Fruit fly (Drosophila melanogaster) whole organism, embryonic: ENCODE data around the gene CG13921.
A peak's percentile ranks its signal among the peaks of the same experiment; 100 is the strongest.

Source experiments
- Adf1 ChIP-seq: fragments of 200-800 bp; sonication (Bioruptor generic); IDR thresholded peaks from 2 replicates; pipeline ENCODE4 v1.3.6; 2022; ENCODE audit warnings: missing biosample characterization, missing genetic modification characterization
- Atf6 ChIP-seq: fragments of 200-800 bp; sonication (Bioruptor generic); IDR thresholded peaks from 2 replicates; pipeline ENCODE4 v1.3.6; 2022; ENCODE audit warnings: missing biosample characterization, missing genetic modification characterization
- B-H1 ChIP-seq: fragments of 200-800 bp; sonication (Bioruptor generic); IDR thresholded peaks from 3 replicates; pipeline ENCODE4 v1.3.6; 2022; ENCODE audit warnings: missing biosample characterization, missing genetic modification characterization
- CG11247 ChIP-seq: fragments of 200-800 bp; sonication (Bioruptor generic); IDR thresholded peaks from 2 replicates; pipeline ENCODE4 v1.3.6; 2022; ENCODE audit warnings: missing biosample characterization, missing genetic modification characterization
- CG11504 ChIP-seq: fragments of 200-800 bp; sonication (Bioruptor generic); optimal IDR thresholded peaks from 3 replicates; lab custom pipeline; 2019; ENCODE audit warnings: missing biosample characterization, mild to moderate bottlenecking, missing genetic modification characterization, moderate library complexity
- CG13296 ChIP-seq: fragments of 200-800 bp; sonication (Bioruptor generic); optimal IDR thresholded peaks from 3 replicates; lab custom pipeline; 2018; ENCODE audit warnings: missing biosample characterization, mild to moderate bottlenecking, missing genetic modification characterization
- CG13894 ChIP-seq: fragments of 200-800 bp; sonication (Bioruptor generic); optimal IDR thresholded peaks from 3 replicates; lab custom pipeline; 2018; ENCODE audit warnings: missing biosample characterization, mild to moderate bottlenecking, missing genetic modification characterization, moderate library complexity
- CG14667 ChIP-seq: fragments of 200-800 bp; sonication (Bioruptor generic); IDR thresholded peaks from 2 replicates; pipeline ENCODE4 v1.3.6; 2022; ENCODE audit warnings: missing biosample characterization, missing genetic modification characterization
- CG17359 ChIP-seq: fragments of 200-800 bp; sonication (Bioruptor generic); optimal IDR thresholded peaks from 3 replicates; lab custom pipeline; 2018; ENCODE audit warnings: missing biosample characterization, mild to moderate bottlenecking, missing genetic modification characterization, moderate library complexity
- CG2120 ChIP-seq: fragments of 200-800 bp; sonication (Bioruptor generic); optimal IDR thresholded peaks from 3 replicates; lab custom pipeline; 2016; ENCODE audit warnings: missing biosample characterization, missing genetic modification characterization
- CG31224 ChIP-seq: fragments of 200-800 bp; sonication (Bioruptor generic); IDR thresholded peaks from 2 replicates; pipeline ENCODE4 v1.3.6; 2022; ENCODE audit warnings: missing biosample characterization, missing genetic modification characterization
- CG31388 ChIP-seq: fragments of 200-800 bp; sonication (Bioruptor generic); optimal IDR thresholded peaks from 2 replicates; lab custom pipeline; 2016; ENCODE audit warnings: missing biosample characterization, missing genetic modification characterization
- CG34422 ChIP-seq: fragments of 200-800 bp; sonication (Bioruptor generic); IDR thresholded peaks from 3 replicates; pipeline ENCODE4 v1.3.6; 2022; ENCODE audit warnings: missing biosample characterization, missing genetic modification characterization
- CG6175 ChIP-seq: fragments of 200-800 bp; sonication (Bioruptor generic); IDR thresholded peaks from 3 replicates; pipeline ENCODE4 v1.3.6; 2022; ENCODE audit warnings: missing biosample characterization, missing genetic modification characterization
- CG7928 ChIP-seq: fragments of 200-800 bp; sonication (Bioruptor generic); optimal IDR thresholded peaks from 2 replicates; lab custom pipeline; 2017; ENCODE audit warnings: missing biosample characterization, mild to moderate bottlenecking, missing genetic modification characterization
- CG7987 ChIP-seq: fragments of 200-800 bp; sonication (Bioruptor generic); optimal IDR thresholded peaks from 2 replicates; lab custom pipeline; 2018; ENCODE audit warnings: missing biosample characterization, mild to moderate bottlenecking, missing genetic modification characterization, moderate library complexity
- D ChIP-seq, 2 experiments: fragments of 200-800 bp in 1 of 2; fragments of >200 bp in 1 of 2; sonication (Bioruptor generic) in 1 of 2; optimal IDR thresholded peaks; 2 replicates in 1 of 2; 3 replicates in 1 of 2; lab custom pipeline; 2017; ENCODE audit warnings: mild to moderate bottlenecking in 1 of 2, missing biosample characterization in 1 of 2, missing genetic modification characterization in 1 of 2, missing genetic modification reagents in 1 of 2
- Dll ChIP-seq: fragments of 200-800 bp; sonication (Bioruptor generic); IDR thresholded peaks from 4 replicates; pipeline ENCODE4 v1.3.6; 2022; ENCODE audit warnings: missing biosample characterization, missing genetic modification characterization; ENCODE audit not compliant: partially characterized antibody
- Ets97D ChIP-seq: fragments of 200-800 bp; sonication (Bioruptor generic); optimal IDR thresholded peaks from 3 replicates; lab custom pipeline; 2016; ENCODE audit warnings: missing biosample characterization, missing genetic modification characterization
- GATAe ChIP-seq: fragments of 200-800 bp; sonication (Bioruptor generic); conservative IDR thresholded peaks from 2 replicates; pipeline ENCODE4 v1.3.6; 2022; ENCODE audit warnings: missing biosample characterization, missing genetic modification characterization
- H15 ChIP-seq: fragments of 200-800 bp; sonication (Bioruptor generic); IDR thresholded peaks from 3 replicates; pipeline ENCODE4 v1.3.6; 2022; ENCODE audit warnings: missing biosample characterization, missing genetic modification characterization
- H2.0 ChIP-seq: fragments of 200-800 bp; sonication (Bioruptor generic); IDR thresholded peaks from 2 replicates; pipeline ENCODE4 v1.3.6; 2022; ENCODE audit warnings: missing biosample characterization, missing genetic modification characterization
- HLHmδ ChIP-seq: fragments of 200-800 bp; sonication (Bioruptor generic); optimal IDR thresholded peaks from 2 replicates; lab custom pipeline; 2018; ENCODE audit warnings: missing biosample characterization, mild to moderate bottlenecking, missing genetic modification characterization, moderate library complexity
- HmgZ ChIP-seq: fragments of 200-800 bp; sonication (Bioruptor generic); optimal IDR thresholded peaks from 2 replicates; lab custom pipeline; 2018; ENCODE audit warnings: missing biosample characterization, mild to moderate bottlenecking, missing genetic modification characterization
- Hmr ChIP-seq: fragments of 200-800 bp; sonication (Bioruptor generic); optimal IDR thresholded peaks from 3 replicates; lab custom pipeline; 2017; ENCODE audit warnings: mild to moderate bottlenecking, missing biosample characterization, missing genetic modification reagents, missing genetic modification characterization
- Med ChIP-seq: fragments of 200-800 bp; sonication (Bioruptor generic); peaks from one replicate; lab custom pipeline; 2016; ENCODE audit warnings: missing biosample characterization, missing genetic modification characterization, mild to moderate bottlenecking, inconsistent platforms, moderate library complexity
- Meics ChIP-seq: fragments of 200-800 bp; sonication (Bioruptor generic); optimal IDR thresholded peaks from 2 replicates; lab custom pipeline; 2017; ENCODE audit warnings: missing biosample characterization, mild to moderate bottlenecking, missing genetic modification characterization
- Nf-YB ChIP-seq: fragments of 200-800 bp; sonication (Bioruptor generic); optimal IDR thresholded peaks from 3 replicates; lab custom pipeline; 2019; ENCODE audit warnings: missing biosample characterization, mild to moderate bottlenecking, missing genetic modification characterization, moderate library complexity
- YL-1 ChIP-seq: fragments of 200-800 bp; sonication (Bioruptor generic); optimal IDR thresholded peaks from 3 replicates; lab custom pipeline; 2017; ENCODE audit warnings: missing biosample characterization, mild to moderate bottlenecking, missing genetic modification characterization
- ash1 ChIP-seq: fragments of 200-800 bp; sonication (Bioruptor generic); optimal IDR thresholded peaks from 2 replicates; lab custom pipeline; 2018; ENCODE audit warnings: missing biosample characterization, mild to moderate bottlenecking, missing genetic modification characterization
- bowl ChIP-seq: fragments of 200-800 bp; sonication (Bioruptor generic); IDR thresholded peaks from 2 replicates; pipeline ENCODE4 v1.3.6; 2022; ENCODE audit warnings: missing biosample characterization, missing genetic modification characterization
- br ChIP-seq: fragments of >200 bp; optimal IDR thresholded peaks from 2 replicates; lab custom pipeline; 2017
- caup ChIP-seq: fragments of 200-800 bp; sonication (Bioruptor generic); optimal IDR thresholded peaks from 3 replicates; lab custom pipeline; 2017; ENCODE audit warnings: missing biosample characterization, mild to moderate bottlenecking, missing genetic modification characterization, moderate library complexity; ENCODE audit not compliant: severe bottlenecking
- chm ChIP-seq: fragments of 200-800 bp; sonication (Bioruptor generic); IDR thresholded peaks from 2 replicates; pipeline ENCODE4 v1.3.6; 2022; ENCODE audit warnings: missing biosample characterization, missing genetic modification characterization
- dpn ChIP-seq, 2 experiments: fragments of 200-800 bp; sonication (Bioruptor generic); optimal IDR thresholded peaks; 3 replicates each; lab custom pipeline; 2016; ENCODE audit warnings: missing biosample characterization in 2 of 2, missing genetic modification characterization in 2 of 2
- exex ChIP-seq: fragments of 200-800 bp; sonication (Bioruptor generic); optimal IDR thresholded peaks from 4 replicates; lab custom pipeline; 2018; ENCODE audit warnings: missing biosample characterization, mild to moderate bottlenecking, missing genetic modification characterization, moderate library complexity
- gro ChIP-seq: fragments of 200-800 bp; sonication (Bioruptor generic); optimal IDR thresholded peaks from 2 replicates; lab custom pipeline; 2016; ENCODE audit warnings: missing biosample characterization, missing genetic modification characterization
- hkb ChIP-seq, 2 experiments: fragments of 200-800 bp in 1 of 2; fragments of >200 bp in 1 of 2; sonication (Bioruptor generic) in 1 of 2; IDR thresholded peaks in 1 of 2; optimal IDR thresholded peaks in 1 of 2; 2 replicates each; pipeline versions ENCODE4 v1.3.6 to Lab custom; 2017 to 2022; ENCODE audit warnings: missing biosample characterization in 1 of 2, missing genetic modification characterization in 1 of 2
- ind ChIP-seq: fragments of 200-800 bp; sonication (Bioruptor generic); optimal IDR thresholded peaks from 3 replicates; lab custom pipeline; 2016; ENCODE audit warnings: missing biosample characterization, missing genetic modification characterization
- lab ChIP-seq: fragments of 200-800 bp; sonication (Bioruptor generic); optimal IDR thresholded peaks from 3 replicates; lab custom pipeline; 2017; ENCODE audit warnings: missing biosample characterization, missing genetic modification characterization, mild to moderate bottlenecking, moderate library complexity, missing genetic modification reagents
- mirr ChIP-seq: fragments of 200-800 bp; sonication (Bioruptor generic); optimal IDR thresholded peaks from 3 replicates; lab custom pipeline; 2018; ENCODE audit warnings: missing biosample characterization, mild to moderate bottlenecking, missing genetic modification characterization
- nerfin-1 ChIP-seq: fragments of 200-800 bp; sonication (Bioruptor generic); optimal IDR thresholded peaks from 3 replicates; lab custom pipeline; 2019; ENCODE audit warnings: missing biosample characterization, mild to moderate bottlenecking, missing genetic modification characterization, moderate library complexity
- pfk ChIP-seq: fragments of 200-800 bp; sonication (Bioruptor generic); optimal IDR thresholded peaks from 2 replicates; lab custom pipeline; 2018; ENCODE audit warnings: missing biosample characterization, mild to moderate bottlenecking, missing genetic modification characterization, moderate library complexity
- schlank ChIP-seq: fragments of 200-800 bp; sonication (Bioruptor generic); optimal IDR thresholded peaks from 2 replicates; lab custom pipeline; 2018; ENCODE audit warnings: missing biosample characterization, mild to moderate bottlenecking, missing genetic modification characterization
- scrt ChIP-seq: fragments of 200-800 bp; sonication (Bioruptor generic); optimal IDR thresholded peaks from 2 replicates; lab custom pipeline; 2018; ENCODE audit warnings: missing biosample characterization, mild to moderate bottlenecking, missing genetic modification characterization, moderate library complexity
- sqz ChIP-seq: fragments of 200-800 bp; sonication (Bioruptor generic); optimal IDR thresholded peaks from 3 replicates; lab custom pipeline; 2018; ENCODE audit warnings: missing biosample characterization, mild to moderate bottlenecking, missing genetic modification characterization
- sr ChIP-seq: fragments of 200-800 bp; sonication (Bioruptor generic); IDR thresholded peaks from 3 replicates; pipeline ENCODE4 v1.3.6; 2022; ENCODE audit warnings: missing biosample characterization, missing genetic modification characterization

The CG13921 gene

dm6 chr3L:1794164-1794942 lies 47.6 kb downstream of the CG13921 start (continued):
- TF ChIP-seq CG11247 (GFP tag; lab: Robert Waterston, UW): peak; percentile 34; the same call in 1 of the 2 replicates
- TF ChIP-seq lab (GFP tag; lab: Kevin White, UChicago): peak; percentile 78
- TF ChIP-seq Atf6 (GFP tag; lab: Robert Waterston, UW): peak; percentile 41; the same call in 1 of the 2 replicates
- peak; percentile 92 for TF ChIP-seq sqz (GFP tag; lab: Kevin White, UChicago)
- peak; percentile 73 for TF ChIP-seq CG7928 (GFP tag; lab: Kevin White, UChicago)
- peak; percentile 37 for TF ChIP-seq CG17359 (tag; lab: Kevin White, UChicago)
- TF ChIP-seq Ets97D (GFP tag; lab: Kevin White, UChicago): peak; percentile 62
- peak; percentile 18; the same call in 1 of the 2 replicates for TF ChIP-seq H2.0 (GFP tag; lab: Robert Waterston, UW)
- no peak for TF ChIP-seq CG2120 (GFP tag; lab: Kevin White, UChicago)
- no peak for TF ChIP-seq CG14667 (GFP tag; lab: Robert Waterston, UW)
- peak; percentile 40 for TF ChIP-seq gro
- no peak for TF ChIP-seq hkb (optimal IDR thresholded peaks at IDR 0.05; lab: Kevin White, UChicago)
- TF ChIP-seq hkb (GFP tag; IDR thresholded peaks at IDR 0.05; lab: Robert Waterston, UW): peak; percentile 34; the same call in 1 of the 2 replicates
- TF ChIP-seq D (optimal IDR thresholded peaks at IDR 0.05; lab: Kevin White, UChicago): peak; percentile 17
- TF ChIP-seq D (GFP tag; optimal IDR thresholded peaks at IDR 0.05; lab: Kevin White, UChicago): no peak
- TF ChIP-seq H15: no peak
- TF ChIP-seq ind (GFP tag; lab: Kevin White, UChicago): no peak
- peak; percentile 55 for TF ChIP-seq CG7987
- 0 out of 4 replicates have a peak, but pooled peaks have one; percentile 23 for TF ChIP-seq Dll (GFP tag; lab: Robert Waterston, UW)
- peak; percentile 63 for TF ChIP-seq CG13296 (GFP tag; lab: Kevin White, UChicago)
- TF ChIP-seq CG31224 (GFP tag; lab: Robert Waterston, UW): no peak
- TF ChIP-seq Adf1: peak; percentile 64
- no peak for TF ChIP-seq sr (GFP tag; lab: Robert Waterston, UW)
- TF ChIP-seq GATAe (GFP tag; lab: Robert Waterston, UW): peak; percentile 53; the same call in 1 of the 2 replicates
- TF ChIP-seq bowl: peak; percentile 48; the same call in 1 of the 2 replicates
- TF ChIP-seq pfk: peak; percentile 43
- peak; percentile 62 for TF ChIP-seq scrt
- TF ChIP-seq Med (GFP tag; lab: Kevin White, UChicago): peak; percentile 88
- peak; percentile 26 for TF ChIP-seq HLHmδ (GFP tag; lab: Kevin White, UChicago)
- peak; percentile 74 for TF ChIP-seq CG13894 (tag; lab: Kevin White, UChicago)
- peak; percentile 79 for TF ChIP-seq chm (GFP tag; lab: Robert Waterston, UW)
- peak; percentile 73 for TF ChIP-seq ash1
- peak; percentile 53; the same call in 1 of the 3 replicates for TF ChIP-seq CG6175 (GFP tag; lab: Robert Waterston, UW)
- TF ChIP-seq br (lab: Kevin White, UChicago): no peak
- TF ChIP-seq HmgZ (tag; lab: Kevin White, UChicago): peak; percentile 56
- no peak; the same call in 2 of the 3 replicates for TF ChIP-seq B-H1 (GFP tag; lab: Robert Waterston, UW)
- TF ChIP-seq CG11504 (tag; lab: Kevin White, UChicago): no peak
- TF ChIP-seq exex: peak; percentile 92
- TF ChIP-seq Meics (GFP tag; lab: Kevin White, UChicago): peak; percentile 45
- peak; percentile 63; the same call in 2 of the 3 replicates for TF ChIP-seq CG34422 (GFP tag; lab: Robert Waterston, UW)
- TF ChIP-seq caup: peak; percentile 81
- TF ChIP-seq dpn (GFP tag; optimal IDR thresholded peaks at IDR 0.05; lab: Kevin White, UChicago): peak in 1 of 2 experiments; percentile 36
- peak; percentile 68 for TF ChIP-seq Hmr (GFP tag; lab: Kevin White, UChicago)
- TF ChIP-seq nerfin-1: peak; percentile 84
- peak; percentile 23 for TF ChIP-seq Nf-YB (GFP tag; lab: Kevin White, UChicago)
- TF ChIP-seq YL-1 (GFP tag; lab: Kevin White, UChicago): peak; percentile 16
- peak; percentile 32 for TF ChIP-seq schlank (tag; lab: Kevin White, UChicago)
- TF ChIP-seq mirr (GFP tag; lab: Kevin White, UChicago): peak; percentile 97
- TF ChIP-seq CG31388 (GFP tag; lab: Kevin White, UChicago): no peak
